Worm (Caenorhabditis elegans): Measurements from ENCODE around the gene F56D2.5.

Gene F56D2.5

ce11 chrIII:5552072-5552667 is 29.0 kb downstream of the F56D2.5 start, which contains the start of gene F09F7.6:
Gene F09F7.6, minus strand, starts transcription at chrIII:5552135.
- TF ChIP-seq dox-1 (GFP tag; IDR thresholded peaks at IDR 0.05) (peak; percentile 11; the same call in 1 of the 2 replicates), nhr-80 (tag; optimal IDR thresholded peaks at IDR 0.05) (peak; percentile 60), C06A6.2 (GFP tag; conservative IDR thresholded peaks at IDR 0.05) (0 out of 2 replicates have a peak, but pooled peaks have one; percentile 28), atf-7 (tag; optimal IDR thresholded peaks at IDR 0.05) (peak; percentile 25), ama-1 (optimal IDR thresholded peaks at IDR 0.05) (peak; percentile 61), ama-1 (GFP tag; optimal IDR thresholded peaks at IDR 0.05) (no peak), lin-40 (tag; optimal IDR thresholded peaks at IDR 0.05) (peak; percentile 57), B0261.1 (tag; optimal IDR thresholded peaks at IDR 0.05) (no peak), sptf-2 (GFP tag; optimal IDR thresholded peaks at IDR 0.05) (no peak), F10E7.11 (tag; optimal IDR thresholded peaks at IDR 0.05) (no peak), attf-5 (GFP tag; optimal IDR thresholded peaks at IDR 0.05) (peak; percentile 38), ztf-28 (GFP tag; IDR thresholded peaks at IDR 0.05) (no peak), lir-1 (GFP tag; conservative IDR thresholded peaks at IDR 0.05) (0 out of 2 replicates have a peak, but pooled peaks have one; percentile 23), K11D2.4 (GFP tag; IDR thresholded peaks at IDR 0.05) (peak; percentile 46; the same call in 1 of the 2 replicates), attf-3 (GFP tag; conservative IDR thresholded peaks at IDR 0.05) (no peak), nfyb-1 (GFP tag; IDR thresholded peaks at IDR 0.05) (0 out of 2 replicates have a peak, but pooled peaks have one; percentile 34), tbp1 (GFP tag; optimal IDR thresholded peaks at IDR 0.05) (peak; percentile 30), Y53F4B.3 (GFP tag; IDR thresholded peaks at IDR 0.05) (no peak), ZK185.1 (tag; optimal IDR thresholded peaks at IDR 0.05; ENCODE audit: poor library complexity, severe bottlenecking) (peak; percentile 1), lin-35 (GFP tag; optimal IDR thresholded peaks at IDR 0.05) (peak in 1 of 3 experiments; percentile 12), somi-1 (GFP tag; optimal IDR thresholded peaks at IDR 0.05) (peak; percentile 64), F39B2.1 (GFP tag; IDR thresholded peaks at IDR 0.05) (no peak), let-607 (tag; optimal IDR thresholded peaks at IDR 0.05) (peak in 1 of 2 experiments; percentile 21), egrh-3 (GFP tag; IDR thresholded peaks at IDR 0.05) (no peak), attf-6 (GFP tag; IDR thresholded peaks at IDR 0.05) (no peak), hmg-1.2 (GFP tag; IDR thresholded peaks at IDR 0.05) (peak; percentile 52), cebp-1 (GFP tag; IDR thresholded peaks at IDR 0.05) (no peak), cebp-1 (tag; optimal IDR thresholded peaks at IDR 0.05) (peak; percentile 59), tlf-1 (GFP tag; optimal IDR thresholded peaks at IDR 0.05) (peak; percentile 42), madf-8 (GFP tag; conservative IDR thresholded peaks at IDR 0.05) (no peak), K12H6.12 (tag; optimal IDR thresholded peaks at IDR 0.05) (peak; percentile 62), akir-1 (GFP tag; optimal IDR thresholded peaks at IDR 0.05) (no peak)

ce11 chrIII:5550844-5551243 is 30.4 kb downstream of the F56D2.5 start:
- TF ChIP-seq nfya-1 (tag; optimal IDR thresholded peaks at IDR 0.05; ENCODE audit: borderline replicate concordance, insufficient read depth): no peak
- TF ChIP-seq ceh-100 (GFP tag; IDR thresholded peaks at IDR 0.05): no peak
- TF ChIP-seq attf-3 (GFP tag; conservative IDR thresholded peaks at IDR 0.05): no peak; the same call in 1 of the 2 replicates
- 0 out of 2 replicates have a peak, but pooled peaks have one; percentile 4 for TF ChIP-seq aptf-2 (GFP tag; conservative IDR thresholded peaks at IDR 0.05)
- no peak for TF ChIP-seq F52B5.7 (tag; optimal IDR thresholded peaks at IDR 0.05)
- TF ChIP-seq Y79H2A.3 (GFP tag; conservative IDR thresholded peaks at IDR 0.05): peak; percentile 42; the same call in 1 of the 2 replicates
- TF ChIP-seq Y67H2A.10 (GFP tag; conservative IDR thresholded peaks at IDR 0.05): no peak
- no peak for TF ChIP-seq madf-8 (GFP tag; conservative IDR thresholded peaks at IDR 0.05)
- no peak for TF ChIP-seq bed-2 (GFP tag; IDR thresholded peaks at IDR 0.05)
- TF ChIP-seq lag-1 (GFP tag; IDR thresholded peaks at IDR 0.05): no peak
- peak; percentile 5 for TF ChIP-seq zim-3 (tag; optimal IDR thresholded peaks at IDR 0.05)
- TF ChIP-seq F22D6.2 (tag; optimal IDR thresholded peaks at IDR 0.05): no peak
- TF ChIP-seq efl-1 (GFP tag; optimal IDR thresholded peaks at IDR 0.05): no peak
- no peak for TF ChIP-seq bed-1 (GFP tag; IDR thresholded peaks at IDR 0.05)
- no peak for TF ChIP-seq ztf-18 (tag; optimal IDR thresholded peaks at IDR 0.05)
- no peak for TF ChIP-seq athp-1 (tag; optimal IDR thresholded peaks at IDR 0.05)
- peak; percentile 64 for TF ChIP-seq tlf-1 (GFP tag; optimal IDR thresholded peaks at IDR 0.05)
- no peak for TF ChIP-seq unc-62 (GFP tag; optimal IDR thresholded peaks at IDR 0.05)
- TF ChIP-seq madf-10 (tag; optimal IDR thresholded peaks at IDR 0.05): peak; percentile 43
- no peak for TF ChIP-seq lsl-1 (GFP tag; optimal IDR thresholded peaks at IDR 0.05)

Measured in whole organism, young adult.